Worm (Caenorhabditis elegans) whole organism, L3 larva: ENCODE measurements around the gene W04E12.2.
"Not testable (repeated sequence)": the region's sequence is repeated elsewhere in the genome, so short reads cannot be mapped to it uniquely, and the experiment has no call there.

Experiments
- ZK546.5 ChIP-seq: sonication (generic microtip); optimal IDR thresholded peaks from 2 replicates; lab custom pipeline; 2017; ENCODE audit warnings: missing biosample characterization, missing genetic modification characterization
- ceh-16 ChIP-seq: sonication (generic microtip); optimal IDR thresholded peaks from 2 replicates; lab custom pipeline; 2017; ENCODE audit warnings: missing biosample characterization, missing genetic modification characterization
- ceh-28 ChIP-seq: fragments of 150-350 bp; optimal IDR thresholded peaks from 2 replicates; lab custom pipeline; 2014; ENCODE audit warnings: missing biosample characterization, missing genetic modification reagents, missing genetic modification characterization
- ceh-82 ChIP-seq: fragments of 150-350 bp; optimal IDR thresholded peaks from 2 replicates; lab custom pipeline; 2014; ENCODE audit warnings: missing biosample characterization, missing genetic modification characterization
- ceh-9 ChIP-seq: sonication (generic microtip); optimal IDR thresholded peaks from 2 replicates; lab custom pipeline; 2018; ENCODE audit warnings: missing biosample characterization, missing genetic modification characterization
- daf-12 ChIP-seq: fragments of 150-350 bp; optimal IDR thresholded peaks from 2 replicates; lab custom pipeline; 2014; ENCODE audit warnings: missing biosample characterization, missing genetic modification reagents, missing genetic modification characterization
- egl-27 ChIP-seq: sonication (generic microtip); optimal IDR thresholded peaks from 4 replicates; lab custom pipeline; 2017; ENCODE audit warnings: missing biosample characterization, missing genetic modification reagents, missing genetic modification characterization
- egl-5 ChIP-seq: fragments of 150-350 bp; optimal IDR thresholded peaks from 2 replicates; lab custom pipeline; 2017; ENCODE audit warnings: missing biosample characterization, missing genetic modification reagents, missing genetic modification characterization, inconsistent platforms
- elt-1 ChIP-seq: fragments of 150-350 bp; optimal IDR thresholded peaks from 2 replicates; lab custom pipeline; 2014; ENCODE audit warnings: missing biosample characterization, missing genetic modification characterization
- elt-2 ChIP-seq: sonication (generic microtip); optimal IDR thresholded peaks from 2 replicates; lab custom pipeline; 2016; ENCODE audit warnings: missing genetic modification reagents, mild to moderate bottlenecking, missing genetic modification characterization, missing compliant biosample characterization
- elt-3 ChIP-seq, 3 experiments: fragments of 150-350 bp in 1 of 3; sonication (generic microtip) in 2 of 3; optimal IDR thresholded peaks; 2 replicates in 2 of 3; 4 replicates in 1 of 3; lab custom pipeline; 2014 to 2017; ENCODE audit warnings: missing biosample characterization in 3 of 3, missing genetic modification characterization in 3 of 3
- eor-1 ChIP-seq, 2 experiments: fragments of 150-350 bp; optimal IDR thresholded peaks; 2 replicates each; lab custom pipeline; 2014 to 2018; ENCODE audit warnings: missing biosample characterization in 2 of 2, missing genetic modification characterization in 2 of 2
- fkh-2 ChIP-seq: fragments of 150-350 bp; optimal IDR thresholded peaks from 2 replicates; lab custom pipeline; 2014; ENCODE audit warnings: missing biosample characterization, missing genetic modification reagents, missing genetic modification characterization
- fos-1 ChIP-seq: fragments of 150-350 bp; optimal IDR thresholded peaks from 2 replicates; lab custom pipeline; 2014; ENCODE audit warnings: missing biosample characterization, missing genetic modification characterization
- hmg-11 ChIP-seq: sonication (generic microtip); optimal IDR thresholded peaks from 2 replicates; lab custom pipeline; 2016; ENCODE audit warnings: missing genetic modification characterization, missing compliant biosample characterization
- jun-1 ChIP-seq: fragments of 150-350 bp; optimal IDR thresholded peaks from 2 replicates; lab custom pipeline; 2014; ENCODE audit warnings: missing biosample characterization, missing genetic modification reagents, missing genetic modification characterization
- lin-39 ChIP-seq: fragments of 150-350 bp; optimal IDR thresholded peaks from 2 replicates; lab custom pipeline; 2018; ENCODE audit warnings: missing biosample characterization, missing genetic modification reagents, missing genetic modification characterization
- lsy-12 ChIP-seq: sonication (generic microtip); optimal IDR thresholded peaks from 2 replicates; lab custom pipeline; 2016; ENCODE audit warnings: mild to moderate bottlenecking, missing genetic modification characterization, missing compliant biosample characterization
- mml-1 ChIP-seq: fragments of 150-350 bp; sonication (generic microtip); optimal IDR thresholded peaks from 3 replicates; lab custom pipeline; 2014; ENCODE audit warnings: missing biosample characterization, missing genetic modification characterization
- nfya-1 ChIP-seq: sonication (generic microtip); optimal IDR thresholded peaks from 2 replicates; lab custom pipeline; 2017; ENCODE audit warnings: missing genetic modification characterization, mild to moderate bottlenecking, missing compliant biosample characterization, antibody characterized with exemption, moderate library complexity; ENCODE audit not compliant: insufficient read depth
- nhr-11 ChIP-seq: fragments of 150-350 bp; optimal IDR thresholded peaks from 2 replicates; lab custom pipeline; 2014; ENCODE audit warnings: missing biosample characterization, missing genetic modification characterization
- nhr-12 ChIP-seq: fragments of 150-350 bp; optimal IDR thresholded peaks from 2 replicates; lab custom pipeline; 2014; ENCODE audit warnings: missing biosample characterization, missing genetic modification characterization
- nhr-23 ChIP-seq: fragments of 150-350 bp; optimal IDR thresholded peaks from 2 replicates; lab custom pipeline; 2014; ENCODE audit warnings: missing biosample characterization, missing genetic modification reagents, missing genetic modification characterization
- nhr-237 ChIP-seq: fragments of 150-350 bp; optimal IDR thresholded peaks from 2 replicates; lab custom pipeline; 2014; ENCODE audit warnings: missing biosample characterization, missing genetic modification characterization
- nhr-25 ChIP-seq: sonication (generic microtip); optimal IDR thresholded peaks from 2 replicates; lab custom pipeline; 2017; ENCODE audit warnings: missing biosample characterization, missing genetic modification characterization
- nhr-43 ChIP-seq: sonication (generic microtip); optimal IDR thresholded peaks from 2 replicates; lab custom pipeline; 2016; ENCODE audit warnings: mild to moderate bottlenecking, missing genetic modification characterization, missing compliant biosample characterization; ENCODE audit not compliant: poor library complexity, severe bottlenecking
- nhr-76 ChIP-seq: fragments of 150-350 bp; sonication (generic microtip); optimal IDR thresholded peaks from 5 replicates; lab custom pipeline; 2014; ENCODE audit warnings: missing biosample characterization, missing genetic modification characterization
- pha-4 ChIP-seq: fragments of 150-350 bp; optimal IDR thresholded peaks from 2 replicates; lab custom pipeline; 2014; ENCODE audit warnings: missing biosample characterization, missing genetic modification reagents, missing genetic modification characterization
- pqm-1 ChIP-seq: fragments of 150-350 bp; optimal IDR thresholded peaks from 2 replicates; lab custom pipeline; 2017; ENCODE audit warnings: missing biosample characterization, missing genetic modification characterization, inconsistent platforms
- skn-1 ChIP-seq: fragments of 150-350 bp; optimal IDR thresholded peaks from 2 replicates; lab custom pipeline; 2014; ENCODE audit warnings: missing biosample characterization, missing genetic modification characterization
- tbx-2 ChIP-seq: sonication (generic microtip); optimal IDR thresholded peaks from 2 replicates; lab custom pipeline; 2016; ENCODE audit warnings: mild to moderate bottlenecking, missing genetic modification characterization, missing compliant biosample characterization
- unc-39 ChIP-seq: sonication (generic microtip); optimal IDR thresholded peaks from 4 replicates; lab custom pipeline; 2017; ENCODE audit warnings: missing biosample characterization, missing genetic modification characterization
- zag-1 ChIP-seq: fragments of 150-350 bp; optimal IDR thresholded peaks from 2 replicates; lab custom pipeline; 2014; ENCODE audit warnings: missing biosample characterization, missing genetic modification characterization
- ztf-11 ChIP-seq: fragments of 150-350 bp; optimal IDR thresholded peaks from 2 replicates; lab custom pipeline; 2014; ENCODE audit warnings: missing biosample characterization, missing genetic modification characterization
- ztf-4 ChIP-seq: fragments of 150-350 bp; optimal IDR thresholded peaks from 2 replicates; lab custom pipeline; 2014; ENCODE audit warnings: missing biosample characterization, missing genetic modification characterization

Gene W04E12.2

DNA sequence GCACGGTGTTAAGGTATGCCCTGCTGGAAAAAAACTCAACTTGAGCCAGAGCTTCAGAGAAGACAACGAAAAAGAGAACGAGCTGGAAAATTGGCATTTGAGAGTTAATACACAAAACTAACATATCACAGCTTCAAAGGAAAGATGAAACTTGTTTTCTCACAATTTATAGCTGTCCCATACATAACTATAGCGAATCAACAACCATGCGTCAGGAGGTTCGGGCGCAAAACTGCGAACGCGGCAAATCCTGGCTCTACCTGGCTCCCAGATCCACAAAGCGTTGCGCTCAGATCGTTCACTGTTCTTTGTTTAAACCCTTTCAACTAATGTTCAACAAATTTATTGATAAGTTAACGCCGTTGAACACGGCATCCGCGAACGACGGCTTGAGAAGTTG is 29.3 kb downstream of the W04E12.2 start, which contains the start of gene Y43F8C.23:
Gene Y43F8C.23, minus strand, starts transcription at position 101 of the 400 bp plus-strand sequence.
- not testable (repeated sequence) for TF ChIP-seq ceh-16, fkh-2, nhr-43 (tag; lab: Kevin White, UChicago)
- TF ChIP-seq, all 47 proteins: peak for 0; not testable (repeated sequence) for 47

DNA sequence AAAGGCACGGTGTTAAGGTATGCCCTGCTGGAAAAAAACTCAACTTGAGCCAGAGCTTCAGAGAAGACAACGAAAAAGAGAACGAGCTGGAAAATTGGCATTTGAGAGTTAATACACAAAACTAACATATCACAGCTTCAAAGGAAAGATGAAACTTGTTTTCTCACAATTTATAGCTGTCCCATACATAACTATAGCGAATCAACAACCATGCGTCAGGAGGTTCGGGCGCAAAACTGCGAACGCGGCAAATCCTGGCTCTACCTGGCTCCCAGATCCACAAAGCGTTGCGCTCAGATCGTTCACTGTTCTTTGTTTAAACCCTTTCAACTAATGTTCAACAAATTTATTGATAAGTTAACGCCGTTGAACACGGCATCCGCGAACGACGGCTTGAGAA is 30.4 kb downstream of the W04E12.2 start, which contains the start of gene Y43F8C.15:
Gene Y43F8C.15, minus strand, starts transcription at position 101 of the 400 bp plus-strand sequence.
- not testable (repeated sequence) for TF ChIP-seq jun-1; lin-39 (tag; lab: Kevin White, UChicago); zag-1
- TF ChIP-seq, all 47 proteins: peak for 0; not testable (repeated sequence) for 47

DNA sequence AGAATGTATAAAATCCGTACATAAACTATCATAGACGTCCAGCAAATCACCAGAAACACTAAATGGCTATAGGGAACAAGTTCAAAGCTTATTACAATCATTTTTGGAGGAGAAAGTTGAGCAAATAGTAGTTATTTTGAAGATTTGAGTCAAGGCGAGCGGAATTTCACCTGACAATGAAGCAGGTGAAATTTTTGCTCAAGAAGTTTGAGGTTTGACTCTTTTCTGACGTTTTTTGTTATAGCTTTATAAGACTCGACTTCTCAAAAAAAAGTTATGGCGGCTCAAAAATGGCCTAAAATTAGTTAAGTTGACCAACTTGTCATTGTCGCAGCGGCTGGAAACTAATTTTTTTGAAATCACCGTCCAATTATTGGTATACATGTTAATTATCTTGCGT is 32.1 kb downstream of the W04E12.2 start, which contains the start of gene srv-3:
Gene srv-3, minus strand, starts transcription at position 101 of the 400 bp plus-strand sequence.
- TF ChIP-seq jun-1, result no peak
- no peak for TF ChIP-seq unc-39 (tag; lab: Kevin White, UChicago)
- no peak for TF ChIP-seq ztf-11 (tag; lab: Kevin White, UChicago)
- TF ChIP-seq elt-2 (tag; lab: Kevin White, UChicago), result no peak
- no peak for TF ChIP-seq lsy-12
- TF ChIP-seq nhr-43 (tag; lab: Kevin White, UChicago), result no peak
- TF ChIP-seq daf-12 (tag; lab: Kevin White, UChicago), result no peak
- TF ChIP-seq egl-5 (tag; lab: Kevin White, UChicago), result no peak
- TF ChIP-seq elt-1 (tag; lab: Kevin White, UChicago), result no peak
- no peak for TF ChIP-seq ceh-9 (tag; lab: Kevin White, UChicago)
- no peak for TF ChIP-seq nhr-11 (tag; lab: Kevin White, UChicago)
- no peak for TF ChIP-seq nhr-237
- no peak for TF ChIP-seq eor-1 (tag; optimal IDR thresholded peaks at IDR 0.05; lab: Kevin White, UChicago)
- no peak for TF ChIP-seq ceh-82
- TF ChIP-seq pha-4 (tag; lab: Kevin White, UChicago), result no peak
- TF ChIP-seq lin-39 (tag; lab: Kevin White, UChicago), result no peak
- TF ChIP-seq ceh-28 (tag; lab: Kevin White, UChicago), result no peak
- no peak for TF ChIP-seq ztf-4 (tag; lab: Kevin White, UChicago)
- TF ChIP-seq, all 47 proteins: peak for 0

DNA sequence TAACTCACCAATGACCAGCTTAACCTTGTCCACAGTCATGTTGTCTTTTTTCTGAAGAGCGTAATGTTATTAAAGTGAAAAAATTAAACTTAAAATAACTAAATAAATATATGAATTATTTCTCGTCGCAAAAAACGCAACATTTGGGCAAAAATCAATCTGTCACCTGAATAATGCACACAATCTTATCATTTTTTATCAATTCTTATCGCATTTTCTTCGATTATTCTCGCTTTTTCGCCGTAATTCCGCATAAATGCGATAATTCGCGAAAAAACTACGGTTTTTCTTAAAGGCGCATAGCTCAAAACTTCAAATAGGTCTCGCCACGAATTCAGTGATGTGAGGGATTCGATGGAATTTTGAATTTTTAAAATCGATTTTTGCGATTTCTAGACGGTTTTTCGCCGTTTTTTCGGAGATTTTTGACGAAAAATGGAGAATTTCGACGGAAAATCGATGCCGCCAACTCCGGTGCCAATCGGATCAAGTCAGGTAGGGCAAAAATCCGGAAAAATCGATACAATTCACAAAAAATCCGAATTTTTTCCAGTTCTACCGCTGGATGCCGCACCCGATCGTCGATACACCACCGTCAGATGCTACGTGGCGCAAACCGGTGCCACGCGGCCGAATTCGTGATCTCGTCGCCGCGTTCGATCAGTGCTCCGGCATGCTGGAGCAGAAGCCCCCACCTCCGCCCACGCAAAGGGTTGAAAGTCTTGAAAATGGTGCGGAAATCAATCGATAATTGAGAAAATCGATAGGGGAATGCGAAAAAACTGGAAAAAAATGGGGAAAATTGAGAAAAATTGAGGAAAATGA is 43.4 kb downstream of the W04E12.2 start, which contains the start of the genes Y43F8C.13 and ani-3:
Gene Y43F8C.13, minus strand, starts transcription at position 51 of the 825 bp plus-strand sequence.
Gene ani-3, plus strand, starts transcription at position 385 of the 825 bp plus-strand sequence.
- no peak for TF ChIP-seq hmg-11
- no peak for TF ChIP-seq nhr-11 (tag; lab: Kevin White, UChicago)
- TF ChIP-seq egl-27, result no peak
- TF ChIP-seq nhr-43 (tag; lab: Kevin White, UChicago), result no peak
- no peak for TF ChIP-seq ztf-11 (tag; lab: Kevin White, UChicago)
- TF ChIP-seq elt-3 (tag; optimal IDR thresholded peaks at IDR 0.05; lab: Kevin White, UChicago), result no peak
- no peak for TF ChIP-seq nhr-237
- no peak for TF ChIP-seq ceh-16 (tag; lab: Kevin White, UChicago)
- TF ChIP-seq elt-2 (tag; lab: Kevin White, UChicago), result peak; percentile 91
- no peak for TF ChIP-seq nhr-76
- TF ChIP-seq fkh-2 (tag; lab: Kevin White, UChicago), result no peak
- TF ChIP-seq ceh-28 (tag; lab: Kevin White, UChicago), result peak; percentile 43
- TF ChIP-seq eor-1 (tag; optimal IDR thresholded peaks at IDR 0.05; lab: Kevin White, UChicago), result no peak
- no peak for TF ChIP-seq tbx-2 (tag; lab: Kevin White, UChicago)
- TF ChIP-seq unc-39 (tag; lab: Kevin White, UChicago), result no peak
- TF ChIP-seq fos-1, result no peak
- TF ChIP-seq nhr-12, result no peak
- no peak for TF ChIP-seq mml-1 (tag; lab: Kevin White, UChicago)
- TF ChIP-seq nfya-1 (tag; lab: Kevin White, UChicago), result no peak
- no peak for TF ChIP-seq ZK546.5 (tag; lab: Kevin White, UChicago)
- TF ChIP-seq lin-39 (tag; lab: Kevin White, UChicago), result no peak
- no peak for TF ChIP-seq ztf-4 (tag; lab: Kevin White, UChicago)
- no peak for TF ChIP-seq skn-1 (tag; lab: Kevin White, UChicago)
- TF ChIP-seq nhr-25, result no peak
- peak; percentile 30 for TF ChIP-seq pha-4 (tag; lab: Kevin White, UChicago)
- no peak for TF ChIP-seq nhr-23 (tag; lab: Kevin White, UChicago)
- peak; percentile 81 for TF ChIP-seq pqm-1 (tag; lab: Kevin White, UChicago)
- TF ChIP-seq jun-1, result no peak
- no peak for TF ChIP-seq ceh-82
- TF ChIP-seq elt-1 (tag; lab: Kevin White, UChicago), result no peak
